Worm (Caenorhabditis elegans): ENCODE measurements around the gene sysm-1.
A peak's percentile ranks its signal among the peaks of the same experiment; 100 is the strongest.

sysm-1 gene

DNA sequence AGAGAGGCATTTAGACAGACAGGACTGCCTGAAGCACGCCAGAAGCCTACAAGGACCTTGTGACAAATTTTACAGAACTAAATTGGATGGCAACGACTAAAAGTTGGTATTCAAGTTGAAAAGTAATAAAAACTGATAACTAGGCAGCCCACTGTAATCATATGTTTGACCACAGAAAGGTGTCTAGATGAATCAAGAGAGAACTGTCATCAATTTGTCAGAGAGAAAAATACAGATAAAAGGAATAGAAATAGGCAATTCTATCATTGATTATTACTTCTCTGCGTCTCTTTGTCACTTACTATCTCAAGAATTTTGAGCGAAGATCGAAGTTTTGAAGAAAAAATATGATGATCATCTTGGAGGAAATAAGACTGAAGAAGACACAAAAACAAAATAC is 9.9 kb upstream of the sysm-1 start:
- no peak for TF ChIP-seq snpc-4 (tag; optimal IDR thresholded peaks at IDR 0.05)

DNA sequence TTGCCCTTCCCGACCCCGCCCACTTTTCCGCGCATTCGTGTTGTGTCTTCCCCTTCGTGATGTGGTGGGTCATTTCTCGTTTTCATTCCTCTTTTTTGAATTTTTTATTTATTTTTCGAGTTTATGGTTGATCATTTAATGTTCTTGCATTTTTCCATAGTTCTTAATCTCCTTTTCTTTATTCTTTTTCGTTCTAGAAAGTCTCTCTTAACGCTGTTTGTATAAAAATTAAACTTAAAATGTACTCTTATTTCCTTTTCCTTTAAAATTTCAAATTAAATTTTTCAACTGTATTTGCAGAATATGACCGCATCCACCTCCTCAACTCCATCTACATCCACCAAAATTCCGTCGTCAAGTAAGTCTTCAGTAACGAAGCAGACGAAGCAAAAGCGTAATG is 3.3 kb upstream of the sysm-1 start, which contains the start of gene hlh-3:
TSS of gene hlh-3 (plus strand) at position 301 of the 400 bp plus-strand sequence.
- no peak for TF ChIP-seq ham-2 (GFP tag; optimal IDR thresholded peaks at IDR 0.05)
- no peak for TF ChIP-seq ceh-39 (tag; optimal IDR thresholded peaks at IDR 0.05)
- no peak for TF ChIP-seq mls-2 (tag; optimal IDR thresholded peaks at IDR 0.05)
- no peak for TF ChIP-seq nhr-76 (tag; optimal IDR thresholded peaks at IDR 0.05)
- no peak for TF ChIP-seq lsy-2 (tag; optimal IDR thresholded peaks at IDR 0.05)
- TF ChIP-seq unc-39 (tag; optimal IDR thresholded peaks at IDR 0.05) = no peak
- TF ChIP-seq mep-1 (tag; optimal IDR thresholded peaks at IDR 0.05) = no peak
- TF ChIP-seq hlh-1 (tag; optimal IDR thresholded peaks at IDR 0.05) = no peak
- TF ChIP-seq nhr-28 (tag; optimal IDR thresholded peaks at IDR 0.05) = no peak
- no peak for TF ChIP-seq bed-3 (GFP tag; optimal IDR thresholded peaks at IDR 0.05)

DNA sequence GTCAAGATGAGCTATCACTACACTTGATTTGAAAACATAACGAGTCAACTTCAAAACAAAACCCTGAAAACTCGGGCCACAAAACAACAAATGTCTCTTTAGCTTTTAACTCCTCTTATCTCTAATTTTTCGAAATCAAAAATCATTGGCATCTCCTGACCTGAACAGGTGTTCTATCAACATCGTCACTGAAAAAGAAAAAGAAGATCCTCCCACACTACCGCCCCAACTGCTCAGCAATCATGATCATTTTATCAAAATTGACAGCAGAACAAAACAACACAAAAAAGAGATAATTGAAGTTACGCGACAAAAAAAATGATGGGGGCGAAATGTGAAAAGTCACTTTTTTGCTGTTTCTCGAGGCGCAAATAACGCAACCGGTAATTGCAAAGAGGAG is 4.6 kb downstream of the sysm-1 start:
- no peak for TF ChIP-seq elt-3 (tag; optimal IDR thresholded peaks at IDR 0.05)

DNA sequence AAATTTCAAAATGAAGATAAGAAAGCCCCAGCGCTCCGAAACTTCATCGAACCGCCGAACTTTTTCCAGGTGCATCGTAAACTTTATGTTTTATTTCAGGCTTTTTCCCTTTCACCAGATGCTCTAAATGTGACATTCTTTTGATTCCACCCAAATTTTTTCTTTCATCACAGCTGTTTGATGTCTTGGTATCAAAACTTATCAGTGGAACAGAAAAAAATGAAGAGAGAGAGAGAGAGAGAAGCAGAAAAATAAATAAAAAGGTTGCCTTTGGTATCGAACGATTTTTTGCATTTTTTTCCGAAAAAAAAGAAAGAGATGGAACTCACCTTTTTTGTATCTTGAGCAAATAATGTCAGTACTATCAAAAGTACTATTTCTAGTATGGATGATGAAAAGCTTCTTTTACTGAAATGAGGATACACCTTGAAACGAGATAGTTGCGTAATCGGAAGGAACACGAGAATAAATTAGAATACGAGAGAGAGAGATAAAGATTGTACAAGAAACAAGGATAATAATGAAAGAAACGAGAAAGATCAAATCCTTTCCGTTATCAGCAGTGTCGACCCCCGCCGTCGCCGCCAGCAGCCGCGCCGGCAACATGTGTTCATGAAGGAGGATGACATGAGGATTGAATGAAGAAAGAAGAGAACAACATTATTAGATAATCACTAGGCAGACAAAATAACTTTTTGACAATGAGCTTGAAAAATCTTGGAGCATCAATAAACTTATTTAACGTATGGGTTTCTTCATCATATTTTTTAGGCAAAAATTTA is 6.7 kb downstream of the sysm-1 start:
- peak; percentile 79 for TF ChIP-seq hlh-1 (tag; optimal IDR thresholded peaks at IDR 0.05)
- TF ChIP-seq ham-2 (GFP tag; optimal IDR thresholded peaks at IDR 0.05) = no peak
- TF ChIP-seq elt-3 (tag; optimal IDR thresholded peaks at IDR 0.05) = no peak
- peak; percentile 39 for TF ChIP-seq zip-8 (tag; optimal IDR thresholded peaks at IDR 0.05)
- TF ChIP-seq lsy-2 (tag; optimal IDR thresholded peaks at IDR 0.05) = no peak
- TF ChIP-seq unc-62 (GFP tag; optimal IDR thresholded peaks at IDR 0.05) = peak; percentile 46
- no peak for TF ChIP-seq unc-39 (tag; optimal IDR thresholded peaks at IDR 0.05)
- no peak for TF ChIP-seq snpc-4 (tag; optimal IDR thresholded peaks at IDR 0.05)
- no peak for TF ChIP-seq tbx-8 (GFP tag; optimal IDR thresholded peaks at IDR 0.05)
- peak; percentile 54 for TF ChIP-seq unc-120 (tag; optimal IDR thresholded peaks at IDR 0.05; ENCODE audit: poor library complexity, severe bottlenecking)
- no peak for TF ChIP-seq mab-5 (tag; optimal IDR thresholded peaks at IDR 0.05)
- no peak for TF ChIP-seq mls-2 (tag; optimal IDR thresholded peaks at IDR 0.05)
- no peak for TF ChIP-seq bed-3 (GFP tag; optimal IDR thresholded peaks at IDR 0.05)

DNA sequence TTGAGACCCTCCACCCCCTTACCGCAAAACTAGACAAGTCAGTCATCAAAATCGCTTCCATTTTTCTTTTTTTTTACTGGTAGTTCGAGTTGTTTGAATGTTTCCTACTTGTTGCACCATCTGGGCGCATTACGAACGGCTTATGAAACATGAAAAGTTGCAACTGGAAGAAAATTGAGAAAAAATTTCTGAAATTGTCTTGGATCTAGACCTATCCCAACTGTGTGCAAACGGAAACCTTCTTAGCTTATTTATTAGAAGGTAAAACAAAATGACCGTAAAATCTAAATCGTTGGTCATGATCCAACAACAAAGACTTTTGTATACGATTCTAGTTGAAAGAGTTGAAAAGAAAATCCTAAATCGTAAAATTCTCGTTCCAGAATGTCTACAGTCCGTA is 8.5 kb downstream of the sysm-1 start:
- no peak for TF ChIP-seq lin-32 (GFP tag; optimal IDR thresholded peaks at IDR 0.05)
- TF ChIP-seq bed-3 (GFP tag; optimal IDR thresholded peaks at IDR 0.05) = no peak
- TF ChIP-seq ceh-83 (GFP tag; optimal IDR thresholded peaks at IDR 0.05) = no peak
- no peak for TF ChIP-seq ceh-39 (tag; optimal IDR thresholded peaks at IDR 0.05)
- TF ChIP-seq ces-1 (GFP tag; optimal IDR thresholded peaks at IDR 0.05) = no peak
- no peak for TF ChIP-seq blmp-1 (tag; optimal IDR thresholded peaks at IDR 0.05)

DNA sequence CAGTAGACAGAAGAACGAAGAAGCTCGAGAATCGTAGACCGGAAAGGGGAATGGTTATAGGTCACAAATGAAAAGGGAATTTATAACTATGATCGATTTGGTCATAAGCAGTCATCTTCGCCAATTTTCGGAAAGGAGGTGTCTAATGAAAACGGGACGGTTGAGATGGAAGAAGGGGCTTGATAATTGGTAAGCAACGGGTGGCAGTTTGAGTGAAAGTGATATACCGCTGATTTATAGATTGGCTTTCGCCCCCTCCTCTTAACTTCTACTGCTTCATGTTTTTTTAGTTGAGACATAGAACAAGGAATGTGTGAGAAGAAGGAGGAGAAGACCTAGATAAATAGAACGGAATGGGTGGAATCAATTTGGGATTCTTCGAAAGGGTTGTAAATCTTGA is 10.2 kb downstream of the sysm-1 start:
- TF ChIP-seq mab-5 (tag; optimal IDR thresholded peaks at IDR 0.05) (no peak), cnd-1 (tag; optimal IDR thresholded peaks at IDR 0.05) (no peak), ham-2 (GFP tag; optimal IDR thresholded peaks at IDR 0.05) (no peak), blmp-1 (tag; optimal IDR thresholded peaks at IDR 0.05) (no peak), sptf-1 (tag; optimal IDR thresholded peaks at IDR 0.05) (no peak), unc-120 (tag; optimal IDR thresholded peaks at IDR 0.05; ENCODE audit: poor library complexity, severe bottlenecking) (no peak), elt-3 (tag; optimal IDR thresholded peaks at IDR 0.05) (no peak), ztf-11 (tag; optimal IDR thresholded peaks at IDR 0.05) (no peak), M03D4.4 (tag; optimal IDR thresholded peaks at IDR 0.05) (no peak), mls-2 (tag; optimal IDR thresholded peaks at IDR 0.05) (no peak), nhr-237 (tag; optimal IDR thresholded peaks at IDR 0.05) (no peak), snpc-4 (tag; optimal IDR thresholded peaks at IDR 0.05) (no peak), unc-62 (GFP tag; optimal IDR thresholded peaks at IDR 0.05) (no peak), ceh-43 (GFP tag; optimal IDR thresholded peaks at IDR 0.05) (no peak), lin-32 (GFP tag; optimal IDR thresholded peaks at IDR 0.05) (no peak), lsy-2 (tag; optimal IDR thresholded peaks at IDR 0.05) (no peak), unc-39 (tag; optimal IDR thresholded peaks at IDR 0.05) (no peak), mep-1 (tag; optimal IDR thresholded peaks at IDR 0.05) (no peak), elt-1 (tag; optimal IDR thresholded peaks at IDR 0.05; ENCODE audit: borderline replicate concordance, insufficient read depth) (no peak), nhr-2 (tag; optimal IDR thresholded peaks at IDR 0.05) (no peak)

All from whole organism, mixed stage, embryonic.